Worm (Caenorhabditis elegans) whole organism, L4/young adult: ENCODE results near the gene let-716.

ENCODE experiments used
- W03F9.2 ChIP-seq: fragments of 150-350 bp; optimal IDR thresholded peaks from 2 replicates; lab custom pipeline; 2014; ENCODE audit warnings: missing biosample characterization, missing genetic modification characterization
- dao-5 ChIP-seq: sonication (generic microtip); optimal IDR thresholded peaks from 2 replicates; lab custom pipeline; 2016; ENCODE audit warnings: missing genotype, missing genetic modification characterization, moderate library complexity, missing compliant biosample characterization
- him-1 ChIP-seq: sonication (generic microtip); optimal IDR thresholded peaks from 2 replicates; lab custom pipeline; 2016; ENCODE audit warnings: missing genotype, missing genetic modification reagents, missing genetic modification characterization, missing compliant biosample characterization

DNA sequence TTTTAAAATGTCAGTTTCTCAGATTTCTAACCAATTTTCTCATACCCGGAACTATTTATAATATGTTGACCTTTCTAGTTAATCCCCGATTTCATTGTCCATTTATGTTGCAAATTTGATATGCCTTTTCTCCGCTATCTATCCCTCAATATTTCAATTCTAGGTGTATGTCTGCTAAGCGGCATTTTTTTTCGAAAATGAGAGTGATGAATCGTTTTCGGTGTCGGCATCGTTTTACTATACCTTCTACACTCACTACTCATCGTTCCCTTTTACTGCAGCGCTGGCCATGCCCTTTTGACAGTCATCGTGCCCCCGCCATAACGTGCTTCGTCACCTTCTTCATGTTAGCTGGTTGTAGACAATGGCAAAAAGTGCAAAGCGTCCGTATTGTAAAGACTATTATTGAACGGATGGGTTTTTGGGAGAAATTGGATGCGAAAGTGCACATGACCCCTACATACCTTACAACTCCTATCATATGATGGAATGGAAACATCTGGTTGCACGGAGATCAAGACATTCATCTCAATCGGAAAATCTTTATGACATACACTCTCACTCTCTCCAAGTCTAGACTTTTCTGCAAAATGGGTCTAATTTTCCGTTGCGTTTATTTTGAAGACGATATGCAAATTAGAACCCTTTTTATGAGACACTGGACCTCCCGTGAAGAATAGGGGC lies 24.0 kb upstream of the let-716 start:
- TF ChIP-seq W03F9.2 (no peak), dao-5 (tag; lab: Kevin White, UChicago) (no peak), him-1 (no peak)
